Fruit fly (Drosophila melanogaster) whole organism, wandering third instar larva: Measurements from ENCODE around the gene ppk24.

Experiments used
- Abd-B ChIP-seq: fragments of >200 bp; optimal IDR thresholded peaks from 2 replicates; lab custom pipeline; 2017; ENCODE audit warnings: missing biosample characterization, missing genetic modification characterization
- CG32264 ChIP-seq: fragments of 200-800 bp; sonication (Bioruptor generic); optimal IDR thresholded peaks from 2 replicates; lab custom pipeline; 2016; ENCODE audit warnings: missing biosample characterization, missing genetic modification characterization
- CG9705 ChIP-seq: fragments of 200-800 bp; sonication (Bioruptor generic); optimal IDR thresholded peaks from 2 replicates; lab custom pipeline; 2018; ENCODE audit warnings: missing biosample characterization, mild to moderate bottlenecking, missing genetic modification characterization
- CrebA ChIP-seq: fragments of 200-800 bp; sonication (Bioruptor generic); optimal IDR thresholded peaks from 2 replicates; lab custom pipeline; 2016; ENCODE audit warnings: missing biosample characterization, mild to moderate bottlenecking, missing genetic modification characterization, borderline replicate concordance
- Dfd ChIP-seq: fragments of >200 bp; optimal IDR thresholded peaks from 2 replicates; lab custom pipeline; 2017; ENCODE audit warnings: missing biosample characterization, missing genetic modification characterization
- Dif ChIP-seq: fragments of 200-275, 200-300 bp; sonication (Bioruptor generic); optimal IDR thresholded peaks from 2 replicates; lab custom pipeline; 2018; ENCODE audit warnings: missing biosample characterization, missing genetic modification characterization; ENCODE audit not compliant: partially characterized antibody
- GATAd ChIP-seq: sonication (Bioruptor generic); optimal IDR thresholded peaks from 2 replicates; lab custom pipeline; 2016; ENCODE audit warnings: missing biosample characterization, missing genetic modification characterization
- HLH106 ChIP-seq: fragments of 200-800 bp; optimal IDR thresholded peaks from 3 replicates; lab custom pipeline; 2019; ENCODE audit warnings: missing biosample characterization, mild to moderate bottlenecking, missing genetic modification characterization, moderate library complexity
- Hnf4 ChIP-seq: fragments of 200-800 bp; sonication (Bioruptor generic); optimal IDR thresholded peaks from 2 replicates; lab custom pipeline; 2016; ENCODE audit warnings: missing biosample characterization, mild to moderate bottlenecking, missing genetic modification characterization
- Hr78 ChIP-seq: fragments of >200 bp; optimal IDR thresholded peaks from 2 replicates; lab custom pipeline; 2017; ENCODE audit warnings: missing biosample characterization, missing genetic modification characterization
- Hr83 ChIP-seq: fragments of 200-300 bp; sonication (Bioruptor generic); optimal IDR thresholded peaks from 2 replicates; lab custom pipeline; 2016; ENCODE audit warnings: missing biosample characterization, mild to moderate bottlenecking, missing genetic modification characterization, moderate library complexity; ENCODE audit not compliant: poor library complexity, severe bottlenecking
- Jra ChIP-seq: sonication (Bioruptor generic); optimal IDR thresholded peaks from 2 replicates; lab custom pipeline; 2016; ENCODE audit warnings: missing biosample characterization, missing genetic modification characterization
- Mio ChIP-seq: sonication (Bioruptor generic); optimal IDR thresholded peaks from 2 replicates; lab custom pipeline; 2016; ENCODE audit warnings: missing biosample characterization, missing genetic modification characterization
- Myc ChIP-seq: fragments of >200 bp; optimal IDR thresholded peaks from 2 replicates; lab custom pipeline; 2017
- N ChIP-seq: fragments of >200 bp; optimal IDR thresholded peaks from 2 replicates; lab custom pipeline; 2018; ENCODE audit warnings: missing biosample characterization, missing external identifiers, missing genetic modification characterization
- OdsH ChIP-seq: fragments of 200-800 bp; sonication (Bioruptor generic); optimal IDR thresholded peaks from 2 replicates; lab custom pipeline; 2016; ENCODE audit warnings: missing biosample characterization, mild to moderate bottlenecking, missing genetic modification characterization
- Rel ChIP-seq, 2 experiments: fragments of 200-800 bp; sonication (Bioruptor generic) in 1 of 2; optimal IDR thresholded peaks; 2 replicates in 1 of 2; 3 replicates in 1 of 2; lab custom pipeline; 2016 to 2019; ENCODE audit warnings: mild to moderate bottlenecking in 2 of 2, missing biosample characterization in 2 of 2, missing genetic modification characterization in 2 of 2, moderate library complexity in 1 of 2
- Sp1 ChIP-seq: fragments of 200-800 bp; sonication (Bioruptor generic); optimal IDR thresholded peaks from 3 replicates; lab custom pipeline; 2019; ENCODE audit warnings: missing biosample characterization, mild to moderate bottlenecking, missing genetic modification characterization, moderate library complexity
- Vsx2 ChIP-seq: fragments of 200-300, 225-300 bp; sonication (Bioruptor generic); optimal IDR thresholded peaks from 2 replicates; lab custom pipeline; 2018; ENCODE audit warnings: missing biosample characterization, missing genetic modification characterization; ENCODE audit not compliant: partially characterized antibody
- br ChIP-seq: fragments of 200-800 bp; sonication (Bioruptor generic); optimal IDR thresholded peaks from 2 replicates; lab custom pipeline; 2016; ENCODE audit warnings: missing biosample characterization, missing genetic modification characterization
- brk ChIP-seq: fragments of 200-800 bp; sonication (Bioruptor generic); optimal IDR thresholded peaks from 2 replicates; lab custom pipeline; 2016; ENCODE audit warnings: missing biosample characterization, mild to moderate bottlenecking, missing genetic modification characterization
- dl ChIP-seq, 2 experiments: fragments of 175-275, 200-275 bp in 1 of 2; fragments of 200-275 bp in 1 of 2; sonication (Bioruptor generic); optimal IDR thresholded peaks; lab custom pipeline; 2018; ENCODE audit warnings: mild to moderate bottlenecking in 2 of 2, missing biosample characterization in 2 of 2, missing genetic modification characterization in 2 of 2, moderate library complexity in 2 of 2; ENCODE audit not compliant: partially characterized antibody in 2 of 2, insufficient read depth in 1 of 2
- dmrt93B ChIP-seq: fragments of 200-800 bp; sonication (Bioruptor generic); optimal IDR thresholded peaks from 2 replicates; lab custom pipeline; 2018; ENCODE audit warnings: missing biosample characterization, mild to moderate bottlenecking, missing genetic modification characterization
- dsf ChIP-seq: sonication (Bioruptor generic); optimal IDR thresholded peaks from 2 replicates; lab custom pipeline; 2016; ENCODE audit warnings: missing biosample characterization, missing genetic modification characterization, borderline replicate concordance
- ey ChIP-seq: fragments of 200-800 bp; sonication (Bioruptor generic); optimal IDR thresholded peaks from 2 replicates; lab custom pipeline; 2016; ENCODE audit warnings: missing biosample characterization, missing genetic modification characterization
- foxo ChIP-seq, 2 experiments: fragments of 200-800 bp; sonication (Bioruptor generic); optimal IDR thresholded peaks; 2 replicates in 1 of 2; 3 replicates in 1 of 2; lab custom pipeline; 2016 to 2017; ENCODE audit warnings: missing biosample characterization in 2 of 2, missing genetic modification characterization in 2 of 2
- fru ChIP-seq: fragments of 200-800 bp; sonication (Bioruptor generic); optimal IDR thresholded peaks from 3 replicates; lab custom pipeline; 2016; ENCODE audit warnings: missing biosample characterization, mild to moderate bottlenecking, missing genetic modification characterization
- h ChIP-seq: fragments of 200-800 bp; sonication (Bioruptor generic); optimal IDR thresholded peaks from 3 replicates; lab custom pipeline; 2016; ENCODE audit warnings: missing biosample characterization, mild to moderate bottlenecking, missing genetic modification characterization
- jim ChIP-seq: fragments of 175-275, 200-325 bp; sonication (Bioruptor generic); optimal IDR thresholded peaks from 2 replicates; lab custom pipeline; 2016; ENCODE audit warnings: missing biosample characterization, mild to moderate bottlenecking, missing genetic modification characterization
- lola ChIP-seq: fragments of >200 bp; optimal IDR thresholded peaks from 2 replicates; lab custom pipeline; 2017; ENCODE audit warnings: missing biosample characterization, missing genetic modification characterization
- pan ChIP-seq: fragments of >200 bp; optimal IDR thresholded peaks from 2 replicates; lab custom pipeline; 2017
- psq ChIP-seq: fragments of 200-800 bp; sonication (Bioruptor generic); optimal IDR thresholded peaks from 3 replicates; lab custom pipeline; 2017; ENCODE audit warnings: missing biosample characterization, mild to moderate bottlenecking, missing genetic modification characterization, moderate library complexity
- rgr ChIP-seq: fragments of 200-800 bp; sonication (Bioruptor generic); optimal IDR thresholded peaks from 3 replicates; lab custom pipeline; 2016; ENCODE audit warnings: missing biosample characterization, mild to moderate bottlenecking, missing genetic modification characterization
- sage ChIP-seq: fragments of 200-800 bp; sonication (Bioruptor generic); optimal IDR thresholded peaks from 2 replicates; lab custom pipeline; 2016; ENCODE audit warnings: missing biosample characterization, mild to moderate bottlenecking, missing genetic modification characterization
- sv ChIP-seq: fragments of 200-800 bp; sonication (Bioruptor generic); optimal IDR thresholded peaks from 3 replicates; lab custom pipeline; 2016; ENCODE audit warnings: missing biosample characterization, missing genetic modification characterization
- tai ChIP-seq: sonication (Bioruptor generic); optimal IDR thresholded peaks from 2 replicates; lab custom pipeline; 2016; ENCODE audit warnings: missing biosample characterization, missing genetic modification characterization
- usp ChIP-seq: fragments of >200 bp; optimal IDR thresholded peaks from 2 replicates; lab custom pipeline; 2017; ENCODE audit warnings: missing biosample characterization, missing genetic modification characterization
- woc ChIP-seq: sonication (Bioruptor generic); optimal IDR thresholded peaks from 2 replicates; lab custom pipeline; 2016; ENCODE audit warnings: missing biosample characterization, mild to moderate bottlenecking, missing genetic modification characterization

ppk24 gene

dm6 chr3R:31221337-31222047 lies 44.0 kb upstream of the ppk24 start:
- TF ChIP-seq Mio (GFP tag; lab: Kevin White, UChicago), result no peak
- TF ChIP-seq fru (GFP tag; lab: Kevin White, UChicago), result no peak
- no peak for TF ChIP-seq GATAd (GFP tag; lab: Kevin White, UChicago)
- TF ChIP-seq Jra (GFP tag; lab: Kevin White, UChicago), result no peak
- TF ChIP-seq Dfd, result no peak
- TF ChIP-seq HLH106 (tag; lab: Kevin White, UChicago), result no peak
- peak; percentile 47 for TF ChIP-seq Rel (GFP tag; optimal IDR thresholded peaks at IDR 0.05; lab: Kevin White, UChicago)
- TF ChIP-seq Rel (tag; optimal IDR thresholded peaks at IDR 0.05; lab: Kevin White, UChicago), result no peak
- peak; percentile 55 for TF ChIP-seq Sp1 (GFP tag; lab: Kevin White, UChicago)
- no peak for TF ChIP-seq pan (lab: Kevin White, UChicago)
- TF ChIP-seq brk (GFP tag; lab: Kevin White, UChicago), result no peak
- TF ChIP-seq Abd-B (GFP tag; lab: Kevin White, UChicago), result no peak
- TF ChIP-seq usp (GFP tag; lab: Kevin White, UChicago), result no peak
- TF ChIP-seq CrebA, result no peak
- peak; percentile 15 for TF ChIP-seq br
- TF ChIP-seq CG32264 (GFP tag; lab: Kevin White, UChicago), result no peak
- peak; percentile 21 for TF ChIP-seq Dif (GFP tag; lab: Kevin White, UChicago)
- no peak for TF ChIP-seq dsf (GFP tag; lab: Kevin White, UChicago)
- TF ChIP-seq Hr83, result peak; percentile 41
- no peak for TF ChIP-seq dmrt93B (GFP tag; lab: Kevin White, UChicago)
- TF ChIP-seq N (GFP tag; lab: Kevin White, UChicago), result no peak
- no peak for TF ChIP-seq tai (GFP tag; lab: Kevin White, UChicago)
- peak; percentile 17 for TF ChIP-seq h (GFP tag; lab: Kevin White, UChicago)
- no peak for TF ChIP-seq foxo (GFP tag; optimal IDR thresholded peaks at IDR 0.05; lab: Kevin White, UChicago)
- no peak for TF ChIP-seq CG9705
- TF ChIP-seq rgr (GFP tag; lab: Kevin White, UChicago), result no peak
- TF ChIP-seq sage, result no peak
- peak; percentile 12 for TF ChIP-seq Hr78 (GFP tag; lab: Kevin White, UChicago)
- TF ChIP-seq ey (GFP tag; lab: Kevin White, UChicago), result no peak
- TF ChIP-seq Vsx2 (GFP tag; lab: Kevin White, UChicago), result no peak
- TF ChIP-seq woc (GFP tag; lab: Kevin White, UChicago), result no peak
- TF ChIP-seq psq (GFP tag; lab: Kevin White, UChicago), result peak; percentile 12
- TF ChIP-seq lola (GFP tag; lab: Kevin White, UChicago), result no peak
- no peak for TF ChIP-seq sv
- no peak for TF ChIP-seq OdsH (GFP tag; lab: Kevin White, UChicago)
- no peak for TF ChIP-seq dl (GFP tag; optimal IDR thresholded peaks at IDR 0.05; lab: Kevin White, UChicago; ENCODE audit: insufficient read depth in 1 of 2, partially characterized antibody in 2 of 2)
- TF ChIP-seq Hnf4, result no peak
- peak; percentile 95 for TF ChIP-seq jim (GFP tag; lab: Kevin White, UChicago)
- no peak for TF ChIP-seq Myc

dm6 chr3R:31222125-31222889 lies 43.2 kb upstream of the ppk24 start:
- TF ChIP-seq rgr (GFP tag; lab: Kevin White, UChicago) (peak; percentile 72), h (GFP tag; lab: Kevin White, UChicago) (peak; percentile 83), jim (GFP tag; lab: Kevin White, UChicago) (no peak), Dfd (no peak), br (peak; percentile 70), CG32264 (GFP tag; lab: Kevin White, UChicago) (peak; percentile 8), OdsH (GFP tag; lab: Kevin White, UChicago) (peak; percentile 61), sage (no peak), brk (GFP tag; lab: Kevin White, UChicago) (no peak), dmrt93B (GFP tag; lab: Kevin White, UChicago) (peak; percentile 47), ey (GFP tag; lab: Kevin White, UChicago) (peak; percentile 72), dl (GFP tag; optimal IDR thresholded peaks at IDR 0.05; lab: Kevin White, UChicago; ENCODE audit: insufficient read depth in 1 of 2, partially characterized antibody in 2 of 2) (no peak), Hr83 (no peak), Jra (GFP tag; lab: Kevin White, UChicago) (no peak), Myc (no peak), lola (GFP tag; lab: Kevin White, UChicago) (no peak), Sp1 (GFP tag; lab: Kevin White, UChicago) (peak; percentile 60), Vsx2 (GFP tag; lab: Kevin White, UChicago) (no peak), usp (GFP tag; lab: Kevin White, UChicago) (no peak), GATAd (GFP tag; lab: Kevin White, UChicago) (no peak), Hnf4 (peak; percentile 46), Rel (GFP tag; optimal IDR thresholded peaks at IDR 0.05; lab: Kevin White, UChicago) (no peak), Rel (tag; optimal IDR thresholded peaks at IDR 0.05; lab: Kevin White, UChicago) (no peak), psq (GFP tag; lab: Kevin White, UChicago) (peak; percentile 49), Dif (GFP tag; lab: Kevin White, UChicago) (no peak), sv (peak; percentile 56), CrebA (no peak), woc (GFP tag; lab: Kevin White, UChicago) (peak; percentile 50), CG9705 (peak; percentile 20), tai (GFP tag; lab: Kevin White, UChicago) (no peak), Abd-B (GFP tag; lab: Kevin White, UChicago) (no peak), fru (GFP tag; lab: Kevin White, UChicago) (peak; percentile 80), Mio (GFP tag; lab: Kevin White, UChicago) (no peak), HLH106 (tag; lab: Kevin White, UChicago) (peak; percentile 58), dsf (GFP tag; lab: Kevin White, UChicago) (no peak), N (GFP tag; lab: Kevin White, UChicago) (no peak), foxo (GFP tag; optimal IDR thresholded peaks at IDR 0.05; lab: Kevin White, UChicago) (peak in 1 of 2 experiments; percentile 77), pan (lab: Kevin White, UChicago) (no peak)
